Worm (Caenorhabditis elegans): Measurements from ENCODE around the gene F41H8.1.

DNA sequence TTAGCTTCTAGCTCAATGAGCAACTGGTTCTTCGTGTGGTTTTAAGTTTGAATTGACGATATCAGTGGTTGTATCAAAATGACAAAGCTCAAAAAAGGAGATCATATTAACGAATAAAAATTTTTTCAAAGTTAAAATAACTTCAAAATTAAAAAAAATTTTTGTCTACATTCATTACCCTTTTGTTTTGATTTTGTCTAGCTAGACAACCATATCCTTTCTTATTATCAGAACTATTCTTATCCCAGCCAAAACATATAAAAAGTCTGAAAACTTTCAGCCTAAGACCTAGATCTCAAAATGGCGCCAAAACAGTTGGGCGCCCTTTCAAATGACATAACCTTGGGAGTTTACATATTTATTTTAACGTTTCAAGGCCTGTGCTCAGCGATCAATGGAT is 16.3 kb upstream of the F41H8.1 start, which contains the start of gene R13D11.1:
- TF ChIP-seq pag-3 (tag; optimal IDR thresholded peaks at IDR 0.05; ENCODE audit: borderline replicate concordance, insufficient read depth) = no peak
- TF ChIP-seq lir-3 (tag; optimal IDR thresholded peaks at IDR 0.05; ENCODE audit: poor library complexity) = no peak
- TF ChIP-seq unc-62 (GFP tag; optimal IDR thresholded peaks at IDR 0.05) = no peak
- TF ChIP-seq egl-13 (tag; optimal IDR thresholded peaks at IDR 0.05) = no peak
- no peak for TF ChIP-seq elt-3 (tag; optimal IDR thresholded peaks at IDR 0.05)
- TF ChIP-seq skn-1 (tag; optimal IDR thresholded peaks at IDR 0.05) = no peak
- no peak for TF ChIP-seq mdl-1 (tag; optimal IDR thresholded peaks at IDR 0.05)
- no peak for TF ChIP-seq nhr-77 (tag; optimal IDR thresholded peaks at IDR 0.05)
- no peak for TF ChIP-seq fos-1 (tag; optimal IDR thresholded peaks at IDR 0.05)
- TF ChIP-seq snpc-4 (tag; optimal IDR thresholded peaks at IDR 0.05) = no peak
- no peak for TF ChIP-seq jun-1 (tag; optimal IDR thresholded peaks at IDR 0.05)
- TF ChIP-seq nhr-76 (tag; optimal IDR thresholded peaks at IDR 0.05) = no peak
- no peak for TF ChIP-seq nhr-71 (tag; optimal IDR thresholded peaks at IDR 0.05)
- TF ChIP-seq nhr-11 (tag; optimal IDR thresholded peaks at IDR 0.05) = no peak

All from whole organism, L1 larva.